Worm (Caenorhabditis elegans) whole organism, L4/young adult: ENCODE measurements around the gene dhp-2.

Experiments
- W03F9.2 ChIP-seq: fragments of 150-350 bp; optimal IDR thresholded peaks from 2 replicates; lab custom pipeline; 2014; ENCODE audit warnings: missing biosample characterization, missing genetic modification characterization
- dao-5 ChIP-seq: sonication (generic microtip); optimal IDR thresholded peaks from 2 replicates; lab custom pipeline; 2016; ENCODE audit warnings: missing genotype, missing genetic modification characterization, moderate library complexity, missing compliant biosample characterization
- him-1 ChIP-seq: sonication (generic microtip); optimal IDR thresholded peaks from 2 replicates; lab custom pipeline; 2016; ENCODE audit warnings: missing genotype, missing genetic modification reagents, missing genetic modification characterization, missing compliant biosample characterization

dhp-2 gene

ce11 chrIV:9982226-9982794 is 4.4 kb downstream of the dhp-2 start, which contains the start of gene rrp-1:
TSS of gene rrp-1 (minus strand) at chrIV:9982276.
- TF ChIP-seq dao-5 (no peak), him-1 (tag; lab: Kevin White, UChicago) (no peak), W03F9.2 (tag; lab: Kevin White, UChicago) (no peak)

- TF ChIP-seq W03F9.2 (tag; lab: Kevin White, UChicago) (no peak), dao-5 (no peak), him-1 (tag; lab: Kevin White, UChicago) (no peak)
Measured at ce11 chrIV:9982895-9983294, 5.0 kb downstream of the dhp-2 start, which contains the start of gene mam-2. TSS of gene mam-2 (plus strand) at chrIV:9983195.

ce11 chrIV:9989416-9989815 is 11.5 kb downstream of the dhp-2 start:
- TF ChIP-seq dao-5 (no peak), him-1 (tag; lab: Kevin White, UChicago) (no peak), W03F9.2 (tag; lab: Kevin White, UChicago) (no peak)

- TF ChIP-seq dao-5, result no peak
- TF ChIP-seq W03F9.2 (tag; lab: Kevin White, UChicago), result peak; percentile 50
Measured at ce11 chrIV:9993403-9994132, 15.6 kb downstream of the dhp-2 start.

ce11 chrIV:9994895-9995394 is 17.0 kb downstream of the dhp-2 start, which contains the start of gene uba-1:
TSS of gene uba-1 (minus strand) at chrIV:9994945.
- TF ChIP-seq dao-5 (no peak), W03F9.2 (tag; lab: Kevin White, UChicago) (peak; percentile 34)

- TF ChIP-seq dao-5, result no peak
- no peak for TF ChIP-seq W03F9.2 (tag; lab: Kevin White, UChicago)
- TF ChIP-seq him-1 (tag; lab: Kevin White, UChicago), result no peak
Measured at ce11 chrIV:9998487-9999218, 20.7 kb downstream of the dhp-2 start, which contains the start of gene pyp-1. TSS of gene pyp-1 (minus strand) at chrIV:9998925.

- TF ChIP-seq dao-5 (no peak), W03F9.2 (tag; lab: Kevin White, UChicago) (no peak), him-1 (tag; lab: Kevin White, UChicago) (no peak)
Measured at ce11 chrIV:10001748-10002147, 23.8 kb downstream of the dhp-2 start, which contains the start of gene C47E12.3. TSS of gene C47E12.3 (minus strand) at chrIV:10001848.

- no peak for TF ChIP-seq dao-5
- TF ChIP-seq W03F9.2 (tag; lab: Kevin White, UChicago), result no peak
- TF ChIP-seq him-1 (tag; lab: Kevin White, UChicago), result no peak
Measured at ce11 chrIV:10003372-10003771, 25.4 kb downstream of the dhp-2 start, which contains the start of the genes C47E12.2 and sars-1. TSS of gene C47E12.2 (minus strand) at chrIV:10003502. TSS of gene sars-1 (plus strand) at chrIV:10003726.

ce11 chrIV:10006792-10007191 is 28.9 kb downstream of the dhp-2 start, which contains the start of gene C47E12.13:
TSS of gene C47E12.13 (minus strand) at chrIV:10006892.
- no peak for TF ChIP-seq him-1 (tag; lab: Kevin White, UChicago)
- TF ChIP-seq dao-5, result no peak
- no peak for TF ChIP-seq W03F9.2 (tag; lab: Kevin White, UChicago)

ce11 chrIV:10007758-10008157 is 29.8 kb downstream of the dhp-2 start:
- TF ChIP-seq dao-5 (no peak), W03F9.2 (tag; lab: Kevin White, UChicago) (no peak), him-1 (tag; lab: Kevin White, UChicago) (no peak)

- TF ChIP-seq W03F9.2 (tag; lab: Kevin White, UChicago), result no peak
- TF ChIP-seq him-1 (tag; lab: Kevin White, UChicago), result no peak
- no peak for TF ChIP-seq dao-5
Measured at ce11 chrIV:10009536-10009935, 31.6 kb downstream of the dhp-2 start, which contains the start of gene magu-4. TSS of gene magu-4 (plus strand) at chrIV:10009753.

ce11 chrIV:10016977-10017376 is 39.1 kb downstream of the dhp-2 start, which contains the start of gene ent-7:
TSS of gene ent-7 (plus strand) at chrIV:10017277.
- TF ChIP-seq W03F9.2 (tag; lab: Kevin White, UChicago), result no peak

- TF ChIP-seq dao-5, result no peak
- no peak for TF ChIP-seq him-1 (tag; lab: Kevin White, UChicago)
- TF ChIP-seq W03F9.2 (tag; lab: Kevin White, UChicago), result no peak
Measured at ce11 chrIV:10017633-10018032, 39.7 kb downstream of the dhp-2 start, which contains the start of gene F44D12.2. TSS of gene F44D12.2 (minus strand) at chrIV:10017733.
